Worm (Caenorhabditis elegans) whole organism, early embryonic: ENCODE results near the gene eol-1.

ENCODE experiments used
- B0310.2 ChIP-seq: sonication (generic microtip); optimal IDR thresholded peaks from 2 replicates; lab custom pipeline; 2016; ENCODE audit warnings: mild to moderate bottlenecking, missing genetic modification characterization, missing compliant biosample characterization
- F13C5.2 ChIP-seq: sonication (generic microtip); optimal IDR thresholded peaks from 2 replicates; lab custom pipeline; 2017; ENCODE audit warnings: mild to moderate bottlenecking, missing genetic modification characterization, inconsistent platforms, missing compliant biosample characterization
- aly-1 ChIP-seq: sonication (generic microtip); optimal IDR thresholded peaks from 2 replicates; lab custom pipeline; 2016; ENCODE audit warnings: missing genetic modification characterization, missing compliant biosample characterization
- ama-1 ChIP-seq: fragments of 150-350 bp; optimal IDR thresholded peaks from 2 replicates; lab custom pipeline; 2014
- ceh-13 ChIP-seq: fragments of 200-800 bp; sonication (Bioruptor generic); optimal IDR thresholded peaks from 2 replicates; lab custom pipeline; 2018; ENCODE audit warnings: mild to moderate bottlenecking, missing genetic modification characterization, missing compliant biosample characterization
- ceh-36 ChIP-seq: sonication (generic microtip); optimal IDR thresholded peaks from 2 replicates; lab custom pipeline; 2016; ENCODE audit warnings: missing genetic modification characterization, inconsistent platforms, missing compliant biosample characterization
- ets-7 ChIP-seq: sonication (generic microtip); optimal IDR thresholded peaks from 2 replicates; lab custom pipeline; 2016; ENCODE audit warnings: missing genotype, missing genetic modification characterization, missing compliant biosample characterization
- flt-1 ChIP-seq: fragments of 200-800 bp; sonication (Bioruptor generic); IDR thresholded peaks from 2 replicates; pipeline ENCODE4 v1.3.6; 2022; ENCODE audit warnings: missing genetic modification characterization, missing compliant biosample characterization
- hmbx-1 ChIP-seq: sonication (generic microtip); optimal IDR thresholded peaks from 2 replicates; lab custom pipeline; 2016; ENCODE audit warnings: mild to moderate bottlenecking, missing genetic modification characterization, missing compliant biosample characterization
- hmg-4 ChIP-seq: fragments of 200-800 bp; sonication (Bioruptor generic); optimal IDR thresholded peaks from 2 replicates; lab custom pipeline; 2018; ENCODE audit warnings: mild to moderate bottlenecking, missing genetic modification characterization, missing compliant biosample characterization
- hnd-1 ChIP-seq: sonication (generic microtip); optimal IDR thresholded peaks from 2 replicates; lab custom pipeline; 2016; ENCODE audit warnings: missing genetic modification characterization, missing compliant biosample characterization
- pes-1 ChIP-seq: fragments of 200-800 bp; sonication (Bioruptor generic); IDR thresholded peaks from 2 replicates; pipeline ENCODE4 v1.3.6; 2022; ENCODE audit warnings: missing genetic modification reagents, missing genetic modification characterization, missing compliant biosample characterization
- scrt-1 ChIP-seq: fragments of 200-800 bp; sonication (Bioruptor generic); IDR thresholded peaks from 2 replicates; pipeline ENCODE4 v1.3.6; 2022; ENCODE audit warnings: missing genetic modification characterization, missing compliant biosample characterization
- sea-1 ChIP-seq: fragments of 200-800 bp; sonication (Bioruptor generic); conservative IDR thresholded peaks from 2 replicates; pipeline ENCODE4 v1.3.6; 2022; ENCODE audit warnings: missing genetic modification characterization, missing compliant biosample characterization
- tbx-11 ChIP-seq: fragments of 200-800 bp; sonication (Bioruptor generic); IDR thresholded peaks from 2 replicates; pipeline ENCODE4 v1.3.6; 2022; ENCODE audit warnings: missing genetic modification characterization, missing compliant biosample characterization
- tbx-37 ChIP-seq: fragments of 200-800 bp; sonication (Bioruptor generic); conservative IDR thresholded peaks from 2 replicates; pipeline ENCODE4 v1.3.6; 2022; ENCODE audit warnings: missing genetic modification reagents, missing genetic modification characterization, missing compliant biosample characterization
- tra-4 ChIP-seq: sonication (generic microtip); optimal IDR thresholded peaks from 2 replicates; lab custom pipeline; 2017; ENCODE audit warnings: missing genetic modification characterization, missing compliant biosample characterization

eol-1 gene

ce11 chrV:13949010-13949409, 31.7 kb downstream of the eol-1 start, which contains the start of gene R10D12.6:
Gene R10D12.6 (plus strand): TSS chrV:13949310.
- TF ChIP-seq ama-1 (lab: Kevin White, UChicago) (no peak), F13C5.2 (no peak), hmg-4 (no peak), scrt-1 (GFP tag; lab: Robert Waterston, UW) (no peak), B0310.2 (tag; lab: Kevin White, UChicago) (no peak), sea-1 (GFP tag; lab: Robert Waterston, UW) (no peak), ets-7 (tag; lab: Kevin White, UChicago) (no peak), ceh-13 (GFP tag; lab: Kevin White, UChicago) (no peak), ceh-36 (tag; lab: Kevin White, UChicago) (no peak), hmbx-1 (tag; lab: Kevin White, UChicago) (no peak), tbx-11 (GFP tag; lab: Robert Waterston, UW) (no peak), flt-1 (no peak)

ce11 chrV:13946385-13947019, 34.2 kb downstream of the eol-1 start, which contains the start of the genes srx-10 and clec-226:
Gene srx-10 (minus strand): TSS chrV:13946485.
Gene clec-226 (plus strand): TSS chrV:13946969.
- TF ChIP-seq pes-1 (GFP tag; lab: Robert Waterston, UW) (no peak), hmg-4 (no peak), aly-1 (tag; lab: Kevin White, UChicago) (no peak), tra-4 (tag; lab: Kevin White, UChicago) (no peak)

ce11 chrV:13942082-13942481, 38.6 kb downstream of the eol-1 start, which contains the start of gene dpr-1:
Gene dpr-1 (minus strand): TSS chrV:13942182.
- TF ChIP-seq scrt-1 (GFP tag; lab: Robert Waterston, UW) (no peak), ceh-36 (tag; lab: Kevin White, UChicago) (no peak), tra-4 (tag; lab: Kevin White, UChicago) (no peak), hnd-1 (tag; lab: Kevin White, UChicago) (no peak), tbx-37 (GFP tag; lab: Robert Waterston, UW) (no peak), aly-1 (tag; lab: Kevin White, UChicago) (no peak), ets-7 (tag; lab: Kevin White, UChicago) (no peak), hmbx-1 (tag; lab: Kevin White, UChicago) (no peak), pes-1 (GFP tag; lab: Robert Waterston, UW) (no peak), tbx-11 (GFP tag; lab: Robert Waterston, UW) (no peak)

ce11 chrV:13936850-13937249, 43.9 kb downstream of the eol-1 start, which contains the start of gene srw-145:
Gene srw-145 (plus strand): TSS chrV:13937150.
- TF ChIP-seq hnd-1 (tag; lab: Kevin White, UChicago) (no peak), ceh-13 (GFP tag; lab: Kevin White, UChicago) (no peak), tbx-11 (GFP tag; lab: Robert Waterston, UW) (no peak), tra-4 (tag; lab: Kevin White, UChicago) (no peak), flt-1 (no peak), F13C5.2 (no peak)

- TF ChIP-seq F13C5.2, result no peak
- TF ChIP-seq B0310.2 (tag; lab: Kevin White, UChicago), result no peak
- TF ChIP-seq pes-1 (GFP tag; lab: Robert Waterston, UW), result no peak
- TF ChIP-seq hmbx-1 (tag; lab: Kevin White, UChicago), result no peak
- TF ChIP-seq flt-1, result no peak
These were observed 44.7 kb downstream of the eol-1 start for ce11 chrV:13936052-13936451.

ce11 chrV:13935423-13935822, 45.3 kb downstream of the eol-1 start:
- TF ChIP-seq hmbx-1 (tag; lab: Kevin White, UChicago), result no peak
- TF ChIP-seq scrt-1 (GFP tag; lab: Robert Waterston, UW), result no peak
- no peak for TF ChIP-seq sea-1 (GFP tag; lab: Robert Waterston, UW)
- no peak for TF ChIP-seq flt-1
- TF ChIP-seq ceh-13 (GFP tag; lab: Kevin White, UChicago), result no peak
- TF ChIP-seq B0310.2 (tag; lab: Kevin White, UChicago), result no peak
- TF ChIP-seq ceh-36 (tag; lab: Kevin White, UChicago), result no peak

ce11 chrV:13934545-13934944, 46.2 kb downstream of the eol-1 start, which contains the start of gene R10D12.1:
Gene R10D12.1 (minus strand): TSS chrV:13934645.
- no peak for TF ChIP-seq tra-4 (tag; lab: Kevin White, UChicago)
- no peak for TF ChIP-seq ceh-36 (tag; lab: Kevin White, UChicago)
- TF ChIP-seq hmbx-1 (tag; lab: Kevin White, UChicago), result no peak
- TF ChIP-seq aly-1 (tag; lab: Kevin White, UChicago), result no peak
- TF ChIP-seq ama-1 (lab: Kevin White, UChicago), result no peak
- TF ChIP-seq hmg-4, result no peak
- TF ChIP-seq B0310.2 (tag; lab: Kevin White, UChicago), result no peak
- TF ChIP-seq flt-1, result no peak
- TF ChIP-seq sea-1 (GFP tag; lab: Robert Waterston, UW), result no peak
- TF ChIP-seq F13C5.2, result no peak
- no peak for TF ChIP-seq hnd-1 (tag; lab: Kevin White, UChicago)
- TF ChIP-seq scrt-1 (GFP tag; lab: Robert Waterston, UW), result no peak
- no peak for TF ChIP-seq pes-1 (GFP tag; lab: Robert Waterston, UW)
- no peak for TF ChIP-seq ets-7 (tag; lab: Kevin White, UChicago)
- TF ChIP-seq tbx-37 (GFP tag; lab: Robert Waterston, UW), result no peak
- no peak for TF ChIP-seq tbx-11 (GFP tag; lab: Robert Waterston, UW)

- TF ChIP-seq B0310.2 (tag; lab: Kevin White, UChicago) (no peak), pes-1 (GFP tag; lab: Robert Waterston, UW) (no peak), ets-7 (tag; lab: Kevin White, UChicago) (no peak), ama-1 (lab: Kevin White, UChicago) (no peak), hmg-4 (no peak), F13C5.2 (no peak), sea-1 (GFP tag; lab: Robert Waterston, UW) (no peak), tbx-11 (GFP tag; lab: Robert Waterston, UW) (no peak), ceh-13 (GFP tag; lab: Kevin White, UChicago) (no peak), ceh-36 (tag; lab: Kevin White, UChicago) (no peak)
These were observed 48.8 kb downstream of the eol-1 start for ce11 chrV:13931952-13932351.
